Fruit fly (Drosophila melanogaster) whole organism, embryonic: ENCODE measurements around the gene CG9948.

Source experiments
- ATbp ChIP-seq: fragments of 200-800 bp; sonication (Bioruptor generic); optimal IDR thresholded peaks from 2 replicates; lab custom pipeline; 2017; ENCODE audit warnings: missing biosample characterization, mild to moderate bottlenecking, missing genetic modification characterization, missing genetic modification reagents
- Ada2b ChIP-seq: fragments of 200-800 bp; sonication (Bioruptor generic); IDR thresholded peaks from 2 replicates; pipeline ENCODE4 v1.3.6; 2022; ENCODE audit warnings: missing biosample characterization, missing genetic modification characterization
- Bgb ChIP-seq: fragments of 200-800 bp; sonication (Bioruptor generic); IDR thresholded peaks from 2 replicates; pipeline ENCODE4 v1.3.6; 2022; ENCODE audit warnings: missing biosample characterization, missing genetic modification characterization; ENCODE audit not compliant: partially characterized antibody
- CG1024 ChIP-seq: fragments of 200-800 bp; sonication (Bioruptor generic); IDR thresholded peaks from 2 replicates; pipeline ENCODE4 v1.3.6; 2022; ENCODE audit warnings: missing biosample characterization, missing genetic modification characterization
- CG10979 ChIP-seq: fragments of 200-800 bp; sonication (Bioruptor generic); optimal IDR thresholded peaks from 2 replicates; lab custom pipeline; 2018; ENCODE audit warnings: missing biosample characterization, mild to moderate bottlenecking, missing genetic modification characterization, moderate library complexity
- CG11247 ChIP-seq: fragments of 200-800 bp; sonication (Bioruptor generic); IDR thresholded peaks from 2 replicates; pipeline ENCODE4 v1.3.6; 2022; ENCODE audit warnings: missing biosample characterization, missing genetic modification characterization
- CG11398 ChIP-seq: fragments of 200-800 bp; sonication (Bioruptor generic); optimal IDR thresholded peaks from 2 replicates; lab custom pipeline; 2016; ENCODE audit warnings: missing biosample characterization, missing genetic modification characterization
- CG11504 ChIP-seq: fragments of 200-800 bp; sonication (Bioruptor generic); optimal IDR thresholded peaks from 3 replicates; lab custom pipeline; 2019; ENCODE audit warnings: missing biosample characterization, mild to moderate bottlenecking, missing genetic modification characterization, moderate library complexity
- CG12299 ChIP-seq: fragments of 200-800 bp; sonication (Bioruptor generic); optimal IDR thresholded peaks from 2 replicates; lab custom pipeline; 2018; ENCODE audit warnings: missing biosample characterization, mild to moderate bottlenecking, missing genetic modification characterization
- CG13296 ChIP-seq: fragments of 200-800 bp; sonication (Bioruptor generic); optimal IDR thresholded peaks from 3 replicates; lab custom pipeline; 2018; ENCODE audit warnings: missing biosample characterization, mild to moderate bottlenecking, missing genetic modification characterization
- CG14860 ChIP-seq: fragments of 200-800 bp; sonication (Bioruptor generic); IDR thresholded peaks from 3 replicates; pipeline ENCODE4 v1.3.6; 2022; ENCODE audit warnings: missing biosample characterization, missing genetic modification characterization; ENCODE audit not compliant: partially characterized antibody
- CG16815 ChIP-seq: fragments of 200-800 bp; sonication (Bioruptor generic); optimal IDR thresholded peaks from 3 replicates; lab custom pipeline; 2017; ENCODE audit warnings: missing biosample characterization, mild to moderate bottlenecking, missing genetic modification characterization
- CG17359 ChIP-seq: fragments of 200-800 bp; sonication (Bioruptor generic); optimal IDR thresholded peaks from 3 replicates; lab custom pipeline; 2018; ENCODE audit warnings: missing biosample characterization, mild to moderate bottlenecking, missing genetic modification characterization, moderate library complexity
- CG17361 ChIP-seq: fragments of 200-800 bp; sonication (Bioruptor generic); IDR thresholded peaks from 3 replicates; pipeline ENCODE4 v1.3.6; 2022; ENCODE audit warnings: missing biosample characterization, missing genetic modification characterization
- CG18476 ChIP-seq: fragments of 200-800 bp; sonication (Bioruptor generic); optimal IDR thresholded peaks from 2 replicates; lab custom pipeline; 2016; ENCODE audit warnings: missing biosample characterization, mild to moderate bottlenecking, missing genetic modification characterization
- CG2120 ChIP-seq: fragments of 200-800 bp; sonication (Bioruptor generic); optimal IDR thresholded peaks from 3 replicates; lab custom pipeline; 2016; ENCODE audit warnings: missing biosample characterization, missing genetic modification characterization
- CG30020 ChIP-seq: fragments of 200-800 bp; optimal IDR thresholded peaks from 2 replicates; lab custom pipeline; 2019; ENCODE audit warnings: missing biosample characterization, mild to moderate bottlenecking, missing genetic modification characterization, moderate library complexity
- CG6791 ChIP-seq: fragments of 200-800 bp; sonication (Bioruptor generic); IDR thresholded peaks from 3 replicates; pipeline ENCODE4 v1.3.6; 2022; ENCODE audit warnings: missing biosample characterization, missing genetic modification characterization; ENCODE audit not compliant: partially characterized antibody
- CG7556 ChIP-seq: fragments of 200-800 bp; sonication (Bioruptor generic); optimal IDR thresholded peaks from 2 replicates; lab custom pipeline; 2017; ENCODE audit warnings: missing biosample characterization, mild to moderate bottlenecking, missing genetic modification characterization
- CG7745 ChIP-seq: fragments of 200-800 bp; sonication (Bioruptor generic); optimal IDR thresholded peaks from 2 replicates; lab custom pipeline; 2018; ENCODE audit warnings: missing biosample characterization, mild to moderate bottlenecking, missing genetic modification characterization, moderate library complexity
- CG8388 ChIP-seq: fragments of 200-800 bp; sonication (Bioruptor generic); optimal IDR thresholded peaks from 2 replicates; lab custom pipeline; 2019; ENCODE audit warnings: missing biosample characterization, mild to moderate bottlenecking, missing genetic modification characterization, moderate library complexity
- Deaf1 ChIP-seq: fragments of 200-800 bp; optimal IDR thresholded peaks from 3 replicates; lab custom pipeline; 2019; ENCODE audit warnings: missing biosample characterization, mild to moderate bottlenecking, missing genetic modification characterization, moderate library complexity
- ERR ChIP-seq: fragments of 200-800 bp; sonication (Bioruptor generic); optimal IDR thresholded peaks from 2 replicates; lab custom pipeline; 2016; ENCODE audit warnings: missing biosample characterization, missing genetic modification characterization
- NfI ChIP-seq: fragments of 200-800 bp; sonication (Bioruptor generic); optimal IDR thresholded peaks from 3 replicates; lab custom pipeline; 2018; ENCODE audit warnings: missing biosample characterization, mild to moderate bottlenecking, missing genetic modification characterization, moderate library complexity
- Oli ChIP-seq: fragments of 200-800 bp; sonication (Bioruptor generic); optimal IDR thresholded peaks from 2 replicates; lab custom pipeline; 2018; ENCODE audit warnings: missing biosample characterization, mild to moderate bottlenecking, missing genetic modification characterization, moderate library complexity
- ash1 ChIP-seq: fragments of 200-800 bp; sonication (Bioruptor generic); optimal IDR thresholded peaks from 2 replicates; lab custom pipeline; 2018; ENCODE audit warnings: missing biosample characterization, mild to moderate bottlenecking, missing genetic modification characterization
- chn ChIP-seq: fragments of 200-800 bp; sonication (Bioruptor generic); optimal IDR thresholded peaks from 2 replicates; lab custom pipeline; 2016; ENCODE audit warnings: missing biosample characterization, missing genetic modification characterization
- crc ChIP-seq: fragments of 200-800 bp; sonication (Bioruptor generic); optimal IDR thresholded peaks from 2 replicates; lab custom pipeline; 2016; ENCODE audit warnings: missing biosample characterization, missing genetic modification characterization
- eve ChIP-seq, 2 experiments: fragments of >200 bp; optimal IDR thresholded peaks; 2 replicates each; lab custom pipeline; 2017; ENCODE audit warnings: missing biosample characterization in 2 of 2, missing genetic modification characterization in 2 of 2
- ewg ChIP-seq: fragments of 200-800 bp; sonication (Bioruptor generic); optimal IDR thresholded peaks from 3 replicates; lab custom pipeline; 2017; ENCODE audit warnings: mild to moderate bottlenecking, missing biosample characterization, missing genetic modification reagents, missing genetic modification characterization
- ind ChIP-seq: fragments of 200-800 bp; sonication (Bioruptor generic); optimal IDR thresholded peaks from 3 replicates; lab custom pipeline; 2016; ENCODE audit warnings: missing biosample characterization, missing genetic modification characterization
- jing ChIP-seq: fragments of 200-800 bp; sonication (Bioruptor generic); optimal IDR thresholded peaks from 2 replicates; lab custom pipeline; 2018; ENCODE audit warnings: missing biosample characterization, mild to moderate bottlenecking, missing genetic modification characterization
- luna ChIP-seq: fragments of 200-800 bp; sonication (Bioruptor generic); optimal IDR thresholded peaks from 2 replicates; lab custom pipeline; 2016; ENCODE audit warnings: missing biosample characterization, missing genetic modification characterization
- nom ChIP-seq: fragments of 200-800 bp; sonication (Bioruptor generic); optimal IDR thresholded peaks from 2 replicates; lab custom pipeline; 2017; ENCODE audit warnings: missing biosample characterization, missing genetic modification characterization, mild to moderate bottlenecking, moderate library complexity, missing genetic modification reagents
- rib ChIP-seq: fragments of 200-800 bp; sonication (Bioruptor generic); IDR thresholded peaks from 2 replicates; pipeline ENCODE4 v1.3.6; 2022; ENCODE audit warnings: missing biosample characterization, missing genetic modification characterization
- sc ChIP-seq, 3 experiments: fragments of >200 bp in 2 of 3; fragments of 200-800 bp in 1 of 3; sonication (Bioruptor generic) in 1 of 3; optimal IDR thresholded peaks; 2 replicates in 2 of 3; 3 replicates in 1 of 3; lab custom pipeline; 2017; ENCODE audit warnings: mild to moderate bottlenecking in 1 of 3, missing biosample characterization in 1 of 3, missing genetic modification characterization in 1 of 3, missing genetic modification reagents in 1 of 3
- sd ChIP-seq: fragments of 200-800 bp; sonication (Bioruptor generic); optimal IDR thresholded peaks from 3 replicates; lab custom pipeline; 2018; ENCODE audit warnings: missing biosample characterization, mild to moderate bottlenecking, missing genetic modification characterization, moderate library complexity
- sens ChIP-seq: fragments of 200-800 bp; sonication (Bioruptor generic); peaks from one replicate; lab custom pipeline; 2016; ENCODE audit warnings: missing biosample characterization, missing genetic modification characterization
- slou ChIP-seq: fragments of 200-800 bp; sonication (Bioruptor generic); optimal IDR thresholded peaks from 3 replicates; lab custom pipeline; 2016; ENCODE audit warnings: missing biosample characterization, missing genetic modification characterization
- stc ChIP-seq: fragments of 200-800 bp; sonication (Bioruptor generic); IDR thresholded peaks from 2 replicates; pipeline ENCODE4 v1.3.6; 2022; ENCODE audit warnings: missing biosample characterization, missing genetic modification characterization
- toy ChIP-seq: fragments of 200-800 bp; sonication (Bioruptor generic); IDR thresholded peaks from 2 replicates; pipeline ENCODE4 v1.3.6; 2022; ENCODE audit warnings: missing biosample characterization, missing genetic modification characterization
- wdn ChIP-seq: fragments of 200-800 bp; sonication (Bioruptor generic); IDR thresholded peaks from 2 replicates; pipeline ENCODE4 v1.3.6; 2022; ENCODE audit warnings: missing biosample characterization, missing genetic modification characterization
- wor ChIP-seq: fragments of 200-800 bp; sonication (Bioruptor generic); IDR thresholded peaks from 2 replicates; pipeline ENCODE4 v1.3.6; 2022; ENCODE audit warnings: missing biosample characterization, missing genetic modification characterization
- yki ChIP-seq: fragments of >200 bp; optimal IDR thresholded peaks from 3 replicates; lab custom pipeline; 2018
- z ChIP-seq: fragments of 200-800 bp; sonication (Bioruptor generic); IDR thresholded peaks from 3 replicates; pipeline ENCODE4 v1.3.6; 2022; ENCODE audit warnings: missing biosample characterization, missing genetic modification characterization
- zf30C ChIP-seq: fragments of 200-800 bp; sonication (Bioruptor generic); optimal IDR thresholded peaks from 3 replicates; lab custom pipeline; 2018; ENCODE audit warnings: missing biosample characterization, mild to moderate bottlenecking, missing genetic modification characterization

The CG9948 gene

dm6 chr3L:6981823-6982222 lies 26.0 kb downstream of the CG9948 start (continued):
- TF ChIP-seq sc (optimal IDR thresholded peaks at IDR 0.05; lab: Kevin White, UChicago) (no peak), sc (GFP tag; optimal IDR thresholded peaks at IDR 0.05; lab: Kevin White, UChicago) (peak; percentile 47), stc (GFP tag; lab: Robert Waterston, UW) (peak; percentile 40; the same call in 1 of the 2 replicates), zf30C (GFP tag; lab: Kevin White, UChicago) (peak; percentile 86), ERR (no peak), CG17359 (tag; lab: Kevin White, UChicago) (peak; percentile 10), CG8388 (GFP tag; lab: Kevin White, UChicago) (peak; percentile 58), eve (GFP tag; optimal IDR thresholded peaks at IDR 0.05; lab: Kevin White, UChicago) (peak in 1 of 2 experiments; percentile 60), CG16815 (GFP tag; lab: Kevin White, UChicago) (peak; percentile 62), CG7556 (peak; percentile 60), CG1024 (GFP tag; lab: Robert Waterston, UW) (0 out of 2 replicates have a peak, but pooled peaks have one; percentile 24)

dm6 chr3L:6984486-6984885 lies 28.7 kb downstream of the CG9948 start, which contains the start of the genes CG32388 and CG43439:
Gene CG32388, minus strand, starts transcription at chr3L:6984586.
Gene CG43439, minus strand, starts transcription at chr3L:6984586.
- no peak for TF ChIP-seq CG11504
- no peak for TF ChIP-seq ewg (GFP tag; lab: Kevin White, UChicago)
- TF ChIP-seq jing (GFP tag; lab: Kevin White, UChicago): no peak
- no peak for TF ChIP-seq ATbp (GFP tag; lab: Kevin White, UChicago)
- no peak for TF ChIP-seq nom
- TF ChIP-seq CG14860 (GFP tag; lab: Robert Waterston, UW): no peak
- TF ChIP-seq yki (lab: Kevin White, UChicago): no peak

- TF ChIP-seq chn (GFP tag; lab: Kevin White, UChicago) (peak; percentile 56), sd (peak; percentile 19), CG10979 (peak; percentile 97), luna (GFP tag; lab: Kevin White, UChicago) (no peak), Bgb (GFP tag; lab: Robert Waterston, UW) (no peak; the same call in 1 of the 2 replicates), CG11398 (GFP tag; lab: Kevin White, UChicago) (no peak), slou (GFP tag; lab: Kevin White, UChicago) (peak; percentile 88), Oli (tag; lab: Kevin White, UChicago) (peak; percentile 93), wor (GFP tag; lab: Robert Waterston, UW) (peak; percentile 77), ind (GFP tag; lab: Kevin White, UChicago) (peak; percentile 89), CG17361 (GFP tag; lab: Robert Waterston, UW) (peak; percentile 100), CG11247 (GFP tag; lab: Robert Waterston, UW) (peak; percentile 68), Deaf1 (peak; percentile 88), CG2120 (GFP tag; lab: Kevin White, UChicago) (peak; percentile 78), sens (GFP tag; lab: Kevin White, UChicago) (peak; percentile 90), ash1 (GFP tag; lab: Kevin White, UChicago) (no peak), CG18476 (peak; percentile 90), crc (GFP tag; lab: Kevin White, UChicago) (peak; percentile 15), CG7745 (tag; lab: Kevin White, UChicago) (no peak), NfI (GFP tag; lab: Kevin White, UChicago) (peak; percentile 74), CG12299 (tag; lab: Kevin White, UChicago) (peak; percentile 58), CG30020 (peak; percentile 75), CG6791 (GFP tag; lab: Robert Waterston, UW) (no peak), toy (GFP tag; lab: Robert Waterston, UW) (0 out of 2 replicates have a peak, but pooled peaks have one; percentile 36), wdn (GFP tag; lab: Robert Waterston, UW) (peak; percentile 62; the same call in 1 of the 2 replicates), CG13296 (GFP tag; lab: Kevin White, UChicago) (peak; percentile 96), Ada2b (GFP tag; lab: Robert Waterston, UW) (peak; percentile 65), rib (GFP tag; lab: Robert Waterston, UW) (0 out of 2 replicates have a peak, but pooled peaks have one; percentile 58), z (GFP tag; lab: Robert Waterston, UW) (no peak)
Observed at dm6 chr3L:6988942-6989569, 33.3 kb downstream of the CG9948 start.
